Worm (Caenorhabditis elegans) whole organism, L4 larva: ENCODE results near the gene ZK662.6.
A peak's percentile ranks its signal among the peaks of the same experiment; 100 is the strongest.

Experiments used
- Y5F2A.4 ChIP-seq: fragments of 200-800 bp; sonication (Bioruptor generic); optimal IDR thresholded peaks from 2 replicates; lab custom pipeline; 2018; ENCODE audit warnings: mild to moderate bottlenecking, missing genetic modification characterization, missing compliant biosample characterization
- ZK337.2 ChIP-seq: fragments of 200-800 bp; sonication (Bioruptor generic); IDR thresholded peaks from 2 replicates; pipeline ENCODE4 v1.3.6; 2022; ENCODE audit warnings: missing genetic modification reagents, missing genetic modification characterization, missing compliant biosample characterization
- ZK546.5 ChIP-seq, 2 experiments: sonication (generic microtip); optimal IDR thresholded peaks; 2 replicates each; lab custom pipeline; 2017; ENCODE audit warnings: missing biosample characterization in 2 of 2, missing genetic modification characterization in 2 of 2
- aha-1 ChIP-seq: fragments of 150-350 bp; peaks from one replicate; lab custom pipeline; 2014; ENCODE audit warnings: missing biosample characterization, missing genetic modification characterization
- aly-2 ChIP-seq: sonication (generic microtip); optimal IDR thresholded peaks from 2 replicates; lab custom pipeline; 2018; ENCODE audit warnings: missing biosample characterization, missing genetic modification characterization
- attf-4 ChIP-seq: sonication (generic microtip); optimal IDR thresholded peaks from 3 replicates; lab custom pipeline; 2017; ENCODE audit warnings: missing biosample characterization, missing genetic modification characterization
- ceh-28 ChIP-seq: fragments of 150-350 bp; optimal IDR thresholded peaks from 2 replicates; lab custom pipeline; 2014; ENCODE audit warnings: missing biosample characterization, missing genetic modification reagents, missing genetic modification characterization
- ces-1 ChIP-seq: fragments of 150-350 bp; sonication (generic microtip); optimal IDR thresholded peaks from 4 replicates; lab custom pipeline; 2014; ENCODE audit warnings: missing biosample characterization, missing genetic modification reagents, missing genetic modification characterization
- dmd-6 ChIP-seq: fragments of 200-800 bp; sonication (Bioruptor generic); IDR thresholded peaks from 2 replicates; pipeline ENCODE4 v1.3.6; 2022; ENCODE audit warnings: missing genetic modification reagents, missing genetic modification characterization, missing compliant biosample characterization
- duxl-1 ChIP-seq: sonication (generic microtip); optimal IDR thresholded peaks from 2 replicates; lab custom pipeline; 2016; ENCODE audit warnings: mild to moderate bottlenecking, missing genetic modification characterization, moderate library complexity, missing compliant biosample characterization; ENCODE audit not compliant: poor library complexity
- dve-1 ChIP-seq: sonication (generic microtip); optimal IDR thresholded peaks from 2 replicates; lab custom pipeline; 2017; ENCODE audit warnings: antibody characterized with exemption, mild to moderate bottlenecking, missing genetic modification characterization, missing compliant biosample characterization; ENCODE audit not compliant: insufficient read depth
- hlh-11 ChIP-seq: fragments of 200-800 bp; sonication (Bioruptor generic); optimal IDR thresholded peaks from 2 replicates; lab custom pipeline; 2018; ENCODE audit warnings: mild to moderate bottlenecking, missing genetic modification characterization, missing compliant biosample characterization
- hlh-30 ChIP-seq: sonication (generic microtip); optimal IDR thresholded peaks from 2 replicates; lab custom pipeline; 2017; ENCODE audit warnings: antibody characterized with exemption, mild to moderate bottlenecking, missing genetic modification characterization, missing compliant biosample characterization; ENCODE audit not compliant: insufficient read depth
- lin-1 ChIP-seq: fragments of 200-800 bp; sonication (Bioruptor generic); IDR thresholded peaks from 2 replicates; pipeline ENCODE4 v1.3.6; 2022; ENCODE audit warnings: missing genetic modification reagents, missing genetic modification characterization, missing compliant biosample characterization
- lir-3 ChIP-seq: sonication (generic microtip); optimal IDR thresholded peaks from 2 replicates; lab custom pipeline; 2016; ENCODE audit warnings: mild to moderate bottlenecking, missing genetic modification characterization, missing compliant biosample characterization
- mdl-1 ChIP-seq, 2 experiments: fragments of 150-350 bp in 1 of 2; sonication (generic microtip) in 1 of 2; optimal IDR thresholded peaks; 2 replicates each; lab custom pipeline; 2014 to 2017; ENCODE audit warnings: missing biosample characterization in 2 of 2, missing genetic modification characterization in 2 of 2
- mes-2 ChIP-seq: sonication (generic microtip); optimal IDR thresholded peaks from 2 replicates; lab custom pipeline; 2016; ENCODE audit warnings: missing genotype, mild to moderate bottlenecking, missing genetic modification characterization, missing compliant biosample characterization; ENCODE audit not compliant: poor library complexity, severe bottlenecking
- mxl-2 ChIP-seq: fragments of 200-800 bp; sonication (Bioruptor generic); conservative IDR thresholded peaks from 2 replicates; pipeline ENCODE4 v1.3.6; 2022; ENCODE audit warnings: missing genetic modification reagents, missing genetic modification characterization, missing compliant biosample characterization
- mxl-3 ChIP-seq: fragments of 200-800 bp; sonication (Bioruptor generic); optimal IDR thresholded peaks from 2 replicates; lab custom pipeline; 2018; ENCODE audit warnings: mild to moderate bottlenecking, missing genetic modification characterization, missing compliant biosample characterization
- nhr-10 ChIP-seq: fragments of 150-350 bp; optimal IDR thresholded peaks from 2 replicates; lab custom pipeline; 2014; ENCODE audit warnings: missing biosample characterization, missing genetic modification characterization
- nhr-11 ChIP-seq: fragments of 150-350 bp; optimal IDR thresholded peaks from 2 replicates; lab custom pipeline; 2014; ENCODE audit warnings: missing biosample characterization, missing genetic modification characterization
- nhr-28 ChIP-seq: fragments of 150-350 bp; optimal IDR thresholded peaks from 2 replicates; lab custom pipeline; 2014; ENCODE audit warnings: missing biosample characterization, missing genetic modification characterization
- nhr-42 ChIP-seq: fragments of 200-800 bp; sonication (Bioruptor generic); IDR thresholded peaks from 2 replicates; pipeline ENCODE4 v1.3.6; 2022; ENCODE audit warnings: missing genetic modification characterization, missing compliant biosample characterization
- nhr-48 ChIP-seq: sonication (generic microtip); optimal IDR thresholded peaks from 2 replicates; lab custom pipeline; 2016; ENCODE audit warnings: mild to moderate bottlenecking, missing genetic modification characterization, missing compliant biosample characterization
- php-3 ChIP-seq: fragments of 200-800 bp; sonication (Bioruptor generic); IDR thresholded peaks from 2 replicates; pipeline ENCODE4 v1.3.6; 2022; ENCODE audit warnings: missing genetic modification reagents, missing genetic modification characterization, missing compliant biosample characterization
- pqm-1 ChIP-seq: sonication (generic microtip); optimal IDR thresholded peaks from 2 replicates; lab custom pipeline; 2017; ENCODE audit warnings: missing biosample characterization, missing genetic modification characterization
- saeg-2 ChIP-seq: fragments of 200-800 bp; sonication (Bioruptor generic); IDR thresholded peaks from 2 replicates; pipeline ENCODE4 v1.3.6; 2022; ENCODE audit warnings: missing genetic modification reagents, missing genetic modification characterization, missing compliant biosample characterization
- set-16 ChIP-seq: fragments of 200-800 bp; sonication (Bioruptor generic); IDR thresholded peaks from 2 replicates; pipeline ENCODE4 v1.3.6; 2022; ENCODE audit warnings: missing genetic modification reagents, missing genetic modification characterization, missing compliant biosample characterization
- unc-62 ChIP-seq, 3 experiments: fragments of 150-350 bp in 1 of 3; sonication (generic microtip); optimal IDR thresholded peaks in 2 of 3; peaks in 1 of 3; 1 replicate in 1 of 3; 2 replicates in 2 of 3; lab custom pipeline; 2014 to 2017; ENCODE audit warnings: missing biosample characterization in 3 of 3, missing genetic modification characterization in 3 of 3, missing genetic modification reagents in 3 of 3, missing genotype in 1 of 3
- vab-7 ChIP-seq: fragments of 200-800 bp; sonication (Bioruptor generic); IDR thresholded peaks from 2 replicates; pipeline ENCODE4 v1.3.6; 2022; ENCODE audit warnings: missing genetic modification reagents, missing genetic modification characterization, missing compliant biosample characterization
- zfp-3 ChIP-seq: fragments of 200-800 bp; sonication (Bioruptor generic); conservative IDR thresholded peaks from 2 replicates; pipeline ENCODE4 v1.3.6; 2022; ENCODE audit warnings: missing genetic modification reagents, missing genetic modification characterization, missing compliant biosample characterization

Gene ZK662.6

ce11 chrX:15718325-15718724 lies at the start of gene ZK662.6:
ZK662.6 (plus strand) TSS chrX:15718625.
- TF ChIP-seq unc-62 (GFP tag; optimal IDR thresholded peaks at IDR 0.05 in 1 of 2; lab: Kevin White, UChicago) (peak in 1 of 2 experiments; percentile 47), unc-62 (tag; optimal IDR thresholded peaks at IDR 0.05; lab: Kevin White, UChicago) (no peak), vab-7 (GFP tag; lab: Robert Waterston, UW) (no peak)

DNA sequence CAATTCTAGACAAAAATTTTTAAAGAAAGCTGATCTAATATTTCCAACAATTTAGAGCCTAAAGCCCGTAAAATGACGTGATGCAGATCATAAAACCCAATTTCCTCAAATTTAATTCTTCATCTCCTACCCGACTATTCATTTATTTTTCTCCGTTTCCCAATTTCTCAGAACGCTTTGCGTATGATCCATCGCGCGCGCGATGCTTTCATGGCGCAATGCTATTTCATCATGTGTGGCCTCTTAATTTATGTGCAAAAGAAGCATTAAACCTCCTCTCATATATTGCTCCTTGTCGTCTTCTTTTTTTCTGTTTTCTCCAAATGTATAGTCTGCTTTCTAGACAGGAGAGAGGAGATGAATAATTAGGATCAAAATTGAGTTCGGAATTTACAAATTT lies 49.7 kb upstream of the ZK662.6 start:
- peak; percentile 62 for TF ChIP-seq aha-1 (tag; lab: Kevin White, UChicago)
- no peak for TF ChIP-seq pqm-1 (tag; lab: Kevin White, UChicago)

- TF ChIP-seq mxl-2, result no peak
- no peak for TF ChIP-seq mdl-1 (tag; optimal IDR thresholded peaks at IDR 0.05; lab: Kevin White, UChicago)
- TF ChIP-seq aly-2 (tag; lab: Kevin White, UChicago), result no peak
- no peak for TF ChIP-seq nhr-10 (tag; lab: Kevin White, UChicago)
- TF ChIP-seq ces-1 (GFP tag; lab: Kevin White, UChicago), result no peak
- TF ChIP-seq duxl-1, result no peak
- TF ChIP-seq nhr-42 (GFP tag; lab: Robert Waterston, UW), result no peak
- no peak for TF ChIP-seq lin-1 (GFP tag; lab: Robert Waterston, UW)
- no peak for TF ChIP-seq zfp-3 (GFP tag; lab: Robert Waterston, UW)
- TF ChIP-seq ZK546.5 (tag; optimal IDR thresholded peaks at IDR 0.05; lab: Kevin White, UChicago), result no peak
- TF ChIP-seq ZK337.2, result no peak
- no peak for TF ChIP-seq attf-4 (tag; lab: Kevin White, UChicago)
- TF ChIP-seq mes-2 (tag; lab: Kevin White, UChicago), result no peak
- no peak for TF ChIP-seq nhr-11 (tag; lab: Kevin White, UChicago)
- no peak for TF ChIP-seq hlh-30 (tag; lab: Kevin White, UChicago)
- TF ChIP-seq lir-3 (tag; lab: Kevin White, UChicago), result no peak
- no peak for TF ChIP-seq set-16 (GFP tag; lab: Robert Waterston, UW)
Measured at ce11 chrX:15675622-15676021, 42.8 kb upstream of the ZK662.6 start, which contains the start of gene F59D12.2. F59D12.2 (minus strand) TSS chrX:15675722.

DNA sequence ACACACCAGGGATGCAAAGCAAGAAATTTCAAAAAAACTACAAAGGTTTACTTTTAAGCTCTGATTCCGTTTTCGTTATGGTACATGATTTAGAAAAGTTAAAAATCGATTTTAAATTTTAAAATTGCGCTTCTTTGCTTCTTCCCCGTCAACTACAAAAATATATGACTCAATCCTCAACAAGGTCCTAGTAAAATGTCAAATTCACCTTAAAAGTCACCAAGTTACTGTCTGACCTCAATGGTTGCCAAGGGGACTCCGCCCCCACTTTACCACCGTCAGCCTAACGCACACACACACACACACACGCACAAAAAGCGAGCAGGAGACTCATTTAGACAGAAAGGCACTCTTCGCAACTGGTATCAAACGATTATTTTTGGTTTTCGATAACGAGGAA lies 37.0 kb upstream of the ZK662.6 start, which contains the start of gene gpn-1:
Gene gpn-1, plus strand, starts transcription at position 301 of the 400 bp plus-strand sequence.
- TF ChIP-seq nhr-42 (GFP tag; lab: Robert Waterston, UW) (no peak), nhr-48 (no peak)

ce11 chrX:15689244-15689643 lies 29.2 kb upstream of the ZK662.6 start, which contains the start of gene C03H12.1:
C03H12.1 (plus strand) TSS chrX:15689449.
- TF ChIP-seq php-3, result no peak
- TF ChIP-seq ceh-28 (tag; lab: Kevin White, UChicago), result no peak
- TF ChIP-seq dmd-6 (GFP tag; lab: Robert Waterston, UW), result peak; percentile 75
- TF ChIP-seq duxl-1, result no peak
- TF ChIP-seq nhr-28 (tag; lab: Kevin White, UChicago), result peak; percentile 85
- TF ChIP-seq pqm-1 (tag; lab: Kevin White, UChicago), result peak; percentile 4
- TF ChIP-seq mxl-3, result peak; percentile 34
- peak; percentile 24 for TF ChIP-seq nhr-48
- TF ChIP-seq hlh-11 (tag; lab: Kevin White, UChicago), result peak; percentile 63
- no peak for TF ChIP-seq Y5F2A.4 (GFP tag; lab: Kevin White, UChicago)
- no peak for TF ChIP-seq saeg-2 (GFP tag; lab: Robert Waterston, UW)
- TF ChIP-seq mes-2 (tag; lab: Kevin White, UChicago), result peak; percentile 41
- TF ChIP-seq hlh-30 (tag; lab: Kevin White, UChicago), result peak; percentile 70
- TF ChIP-seq dve-1 (tag; lab: Kevin White, UChicago), result peak; percentile 71
- TF ChIP-seq mdl-1 (tag; optimal IDR thresholded peaks at IDR 0.05; lab: Kevin White, UChicago), result peak in 1 of 2 experiments; percentile 31
- TF ChIP-seq, all 104 proteins: peak for 10
